Fruit fly (Drosophila melanogaster): ENCODE measurements around the gene CG42371.

Gene CG42371

dm6 chr2L:2173191-2173590, 43.9 kb downstream of the CG42371 start:
- TF ChIP-seq Dfd (GFP tag; optimal IDR thresholded peaks at IDR 0.05) = peak; percentile 59
- no peak for TF ChIP-seq OdsH (GFP tag; optimal IDR thresholded peaks at IDR 0.05)

- TF ChIP-seq psq (GFP tag; optimal IDR thresholded peaks at IDR 0.05) (no peak), tai (GFP tag; optimal IDR thresholded peaks at IDR 0.05) (no peak), dmrt93B (GFP tag; optimal IDR thresholded peaks at IDR 0.05) (no peak), Dif (GFP tag; optimal IDR thresholded peaks at IDR 0.05; ENCODE audit: partially characterized antibody) (no peak), Hnf4 (GFP tag; optimal IDR thresholded peaks at IDR 0.05) (no peak), ey (GFP tag; optimal IDR thresholded peaks at IDR 0.05) (no peak), OdsH (GFP tag; optimal IDR thresholded peaks at IDR 0.05) (no peak), GATAd (GFP tag; optimal IDR thresholded peaks at IDR 0.05) (no peak), foxo (GFP tag; optimal IDR thresholded peaks at IDR 0.05) (no peak)
These were observed 44.5 kb downstream of the CG42371 start for dm6 chr2L:2172460-2173121.

dm6 chr2L:2171366-2172078, 45.5 kb downstream of the CG42371 start:
- no peak for TF ChIP-seq ey (GFP tag; optimal IDR thresholded peaks at IDR 0.05)
- TF ChIP-seq Mio (GFP tag; optimal IDR thresholded peaks at IDR 0.05) = no peak
- no peak for TF ChIP-seq rgr (GFP tag; optimal IDR thresholded peaks at IDR 0.05)
- TF ChIP-seq br (GFP tag; optimal IDR thresholded peaks at IDR 0.05) = no peak
- TF ChIP-seq Jra (GFP tag; optimal IDR thresholded peaks at IDR 0.05) = no peak
- TF ChIP-seq tai (GFP tag; optimal IDR thresholded peaks at IDR 0.05) = no peak
- no peak for TF ChIP-seq dsf (GFP tag; optimal IDR thresholded peaks at IDR 0.05; ENCODE audit: borderline replicate concordance)
- no peak for TF ChIP-seq woc (GFP tag; optimal IDR thresholded peaks at IDR 0.05)
- peak; percentile 52 for TF ChIP-seq Sp1 (GFP tag; optimal IDR thresholded peaks at IDR 0.05)
- TF ChIP-seq GATAd (GFP tag; optimal IDR thresholded peaks at IDR 0.05) = no peak
- TF ChIP-seq Dfd (GFP tag; optimal IDR thresholded peaks at IDR 0.05) = no peak
- TF ChIP-seq CG32264 (GFP tag; optimal IDR thresholded peaks at IDR 0.05) = no peak
- TF ChIP-seq foxo (GFP tag; optimal IDR thresholded peaks at IDR 0.05) = peak in 1 of 2 experiments; percentile 11
- TF ChIP-seq sv (GFP tag; optimal IDR thresholded peaks at IDR 0.05) = no peak
- peak; percentile 25 for TF ChIP-seq HLH106 (tag; optimal IDR thresholded peaks at IDR 0.05)
- TF ChIP-seq sage (GFP tag; optimal IDR thresholded peaks at IDR 0.05) = no peak
- TF ChIP-seq OdsH (GFP tag; optimal IDR thresholded peaks at IDR 0.05) = peak; percentile 31
- TF ChIP-seq Myc (optimal IDR thresholded peaks at IDR 0.05) = no peak
- TF ChIP-seq lola (GFP tag; optimal IDR thresholded peaks at IDR 0.05) = no peak
- no peak for TF ChIP-seq fru (GFP tag; optimal IDR thresholded peaks at IDR 0.05)
- TF ChIP-seq Rel (GFP tag; optimal IDR thresholded peaks at IDR 0.05) = no peak
- peak; percentile 76 for TF ChIP-seq Rel (tag; optimal IDR thresholded peaks at IDR 0.05)
- TF ChIP-seq jim (GFP tag; optimal IDR thresholded peaks at IDR 0.05) = no peak
- TF ChIP-seq dl (GFP tag; optimal IDR thresholded peaks at IDR 0.05; ENCODE audit: insufficient read depth in 1 of 2, partially characterized antibody in 2 of 2) = no peak
- TF ChIP-seq psq (GFP tag; optimal IDR thresholded peaks at IDR 0.05) = peak; percentile 69
- TF ChIP-seq Abd-B (GFP tag; optimal IDR thresholded peaks at IDR 0.05) = no peak
- peak; percentile 54 for TF ChIP-seq h (GFP tag; optimal IDR thresholded peaks at IDR 0.05)
- TF ChIP-seq CG9705 (GFP tag; optimal IDR thresholded peaks at IDR 0.05) = no peak
- TF ChIP-seq Vsx2 (GFP tag; optimal IDR thresholded peaks at IDR 0.05; ENCODE audit: partially characterized antibody) = no peak
- TF ChIP-seq Dif (GFP tag; optimal IDR thresholded peaks at IDR 0.05; ENCODE audit: partially characterized antibody) = no peak
- no peak for TF ChIP-seq pan (optimal IDR thresholded peaks at IDR 0.05)
- TF ChIP-seq brk (GFP tag; optimal IDR thresholded peaks at IDR 0.05) = peak; percentile 68
- peak; percentile 60 for TF ChIP-seq CrebA (GFP tag; optimal IDR thresholded peaks at IDR 0.05; ENCODE audit: borderline replicate concordance)
- no peak for TF ChIP-seq Hr83 (GFP tag; optimal IDR thresholded peaks at IDR 0.05; ENCODE audit: poor library complexity, severe bottlenecking)
- no peak for TF ChIP-seq Hnf4 (GFP tag; optimal IDR thresholded peaks at IDR 0.05)
- TF ChIP-seq dmrt93B (GFP tag; optimal IDR thresholded peaks at IDR 0.05) = no peak
- no peak for TF ChIP-seq Hr78 (GFP tag; optimal IDR thresholded peaks at IDR 0.05)
- no peak for TF ChIP-seq N (GFP tag; optimal IDR thresholded peaks at IDR 0.05)
- no peak for TF ChIP-seq usp (GFP tag; optimal IDR thresholded peaks at IDR 0.05)

Data from whole organism, wandering third instar larva.